Fruit fly (Drosophila melanogaster) whole organism, larva: ENCODE results near the gene Noc2.
A peak's percentile ranks its signal among the peaks of the same experiment; 100 is the strongest.

Experiments used
- noc ChIP-seq: fragments of 200-800 bp; sonication (Bioruptor generic); optimal IDR thresholded peaks from 3 replicates; lab custom pipeline; 2019; ENCODE audit warnings: missing biosample characterization, mild to moderate bottlenecking, missing genetic modification characterization, moderate library complexity

Noc2 gene

DNA sequence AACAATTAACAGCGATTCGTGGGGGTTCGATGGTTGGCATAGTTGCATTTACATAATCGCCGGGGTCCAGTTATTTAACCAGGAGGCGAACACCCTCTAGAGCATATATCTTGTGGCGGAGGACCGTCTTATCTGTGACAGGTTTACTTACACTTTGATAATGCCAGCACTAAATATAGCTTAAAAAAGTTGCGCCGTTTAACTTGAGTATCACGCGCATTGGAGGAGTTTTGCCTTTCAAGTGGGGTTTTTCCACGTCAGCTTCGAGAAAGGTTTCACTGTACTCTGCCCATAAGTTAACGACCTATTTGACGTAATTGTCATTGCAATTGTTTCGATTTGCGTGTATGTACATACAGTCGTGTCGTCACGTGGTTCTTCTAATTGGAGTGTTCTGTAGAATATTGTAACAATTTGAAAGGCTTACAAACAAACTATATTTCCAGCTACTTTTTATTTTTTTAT is 5.8 kb downstream of the Noc2 start:
- no peak for TF ChIP-seq noc

DNA sequence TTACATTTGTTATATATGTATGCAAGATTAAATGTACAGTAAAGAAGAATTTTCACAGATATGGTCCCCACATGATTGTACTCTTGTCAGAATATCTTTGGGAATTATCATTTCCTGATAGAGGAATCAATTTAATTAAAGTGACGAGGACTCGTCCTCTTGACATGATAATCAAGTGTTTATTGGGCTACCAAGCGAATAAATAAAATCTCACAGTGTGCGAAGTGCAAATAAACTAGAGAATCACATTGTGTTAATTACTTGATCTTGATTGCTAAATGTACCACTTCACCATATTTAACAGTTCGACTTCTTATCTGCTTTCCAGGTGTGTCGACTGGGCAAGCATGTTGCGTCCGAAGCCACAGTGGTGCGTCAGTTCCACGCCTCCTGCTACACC is 6.4 kb downstream of the Noc2 start:
- no peak for TF ChIP-seq noc

DNA sequence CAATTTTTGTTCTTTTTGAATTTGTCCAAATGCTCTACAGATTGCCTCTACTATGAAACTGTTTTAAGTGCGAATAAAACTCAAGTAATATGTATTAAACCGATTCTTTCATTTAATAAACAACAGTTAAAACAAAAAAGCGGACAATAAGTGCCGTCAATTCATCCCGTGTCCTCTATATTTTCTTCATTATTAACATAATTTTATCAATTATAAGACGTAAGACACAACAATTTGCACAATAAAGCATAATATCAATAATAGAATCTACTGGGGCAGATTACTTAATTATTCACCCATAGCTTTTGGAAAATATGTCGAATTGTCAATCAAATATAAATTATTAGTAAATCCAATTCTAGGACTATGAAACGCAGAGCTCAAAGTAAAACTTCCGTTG is 9.5 kb downstream of the Noc2 start, which contains the start of gene CG31627:
Gene CG31627, plus strand, starts transcription at position 301 of the 400 bp plus-strand sequence.
- no peak for TF ChIP-seq noc

DNA sequence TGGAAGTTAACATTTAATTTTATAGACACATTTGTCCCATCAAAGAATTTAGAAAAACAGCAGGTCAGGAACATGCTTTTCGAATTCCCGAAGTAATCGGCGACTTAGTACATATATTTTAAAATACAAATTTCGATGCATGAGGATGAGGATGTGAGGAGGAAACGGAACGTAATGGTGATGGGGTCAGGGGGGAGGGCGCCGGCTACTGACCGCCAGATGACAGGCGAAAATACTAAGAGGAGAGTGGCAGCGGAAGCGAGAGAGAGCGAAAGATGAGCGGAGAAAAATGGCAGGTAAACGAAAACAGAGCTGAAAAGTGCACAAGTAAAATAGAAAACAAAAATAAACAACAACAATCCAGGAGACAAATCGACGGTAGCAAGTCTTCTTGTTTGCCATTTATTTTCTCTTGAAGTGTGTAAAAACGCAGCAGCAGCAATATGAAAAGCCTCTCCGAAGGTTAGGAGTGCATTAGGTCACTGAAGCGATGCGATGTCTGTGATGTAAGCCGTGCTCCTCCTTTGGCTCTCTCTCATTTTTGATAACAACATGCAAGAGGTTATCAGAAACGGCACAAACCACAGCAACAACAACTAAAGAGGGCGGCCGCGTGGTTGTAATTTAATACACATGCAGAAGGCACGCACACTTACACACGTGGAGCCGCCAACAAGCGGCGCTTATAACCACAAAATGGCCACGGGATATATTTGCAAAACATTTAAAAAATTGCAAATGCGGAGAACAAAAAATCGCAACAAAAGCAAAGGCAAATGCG is 15.2 kb downstream of the Noc2 start:
- TF ChIP-seq noc: no peak

DNA sequence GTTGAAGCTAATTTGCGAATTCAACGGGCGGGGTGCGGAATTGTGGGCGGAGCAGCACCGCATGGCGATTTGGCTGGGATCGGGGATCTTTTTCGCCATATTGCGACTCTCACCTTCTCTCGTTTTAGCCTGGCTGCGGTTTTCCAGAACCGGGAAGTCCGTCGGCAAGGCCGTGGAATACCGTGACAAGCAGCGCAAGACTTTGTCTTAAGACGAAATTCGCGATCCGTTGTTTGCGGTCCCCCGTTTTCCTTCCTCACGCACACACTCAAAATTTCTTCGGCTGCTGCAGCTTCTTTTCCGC is 15.7 kb downstream of the Noc2 start:
- no peak for TF ChIP-seq noc

DNA sequence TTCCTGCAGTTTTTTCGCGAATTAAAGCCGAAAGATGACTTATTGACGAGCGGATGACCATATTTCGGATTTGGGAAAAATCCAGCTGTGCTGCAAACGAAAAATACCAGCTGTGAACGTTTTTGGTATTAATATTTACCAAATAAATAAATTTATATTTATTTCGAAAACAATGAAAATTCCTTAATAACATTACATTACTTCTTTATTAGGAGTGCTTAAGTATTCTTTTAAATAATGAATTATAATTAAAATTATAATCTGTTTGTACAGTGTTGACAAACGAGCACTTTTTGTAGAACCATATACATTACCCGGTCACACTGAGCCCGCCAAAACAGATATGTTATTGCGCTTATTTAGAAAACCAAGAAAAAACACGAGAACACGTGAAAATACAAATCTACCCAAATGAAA is 16.2 kb downstream of the Noc2 start, which contains the start of the genes bur and Mcm10:
Gene bur, minus strand, starts transcription at position 69 of the 417 bp plus-strand sequence.
Gene Mcm10, plus strand, starts transcription at position 319 of the 417 bp plus-strand sequence.
- no peak for TF ChIP-seq noc

DNA sequence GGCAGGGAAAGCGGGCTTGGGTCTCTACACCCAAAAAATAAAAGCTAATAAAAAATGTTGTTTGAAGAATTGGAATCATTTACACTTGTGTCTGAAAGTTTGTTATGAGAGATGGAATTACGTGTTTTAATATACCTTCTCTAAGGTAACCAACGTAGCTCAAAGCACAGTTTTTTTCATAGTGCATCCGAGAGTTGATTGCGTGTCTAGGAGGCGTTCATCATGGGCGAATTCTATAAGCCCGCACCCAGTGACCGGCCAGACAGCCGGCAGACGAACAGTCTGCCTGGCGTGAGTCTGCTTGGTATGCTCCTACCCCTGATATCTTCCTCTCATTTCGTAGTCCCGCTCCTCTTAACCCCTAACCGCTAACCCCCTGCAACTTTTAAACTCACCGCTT is 24.3 kb downstream of the Noc2 start:
- no peak for TF ChIP-seq noc

DNA sequence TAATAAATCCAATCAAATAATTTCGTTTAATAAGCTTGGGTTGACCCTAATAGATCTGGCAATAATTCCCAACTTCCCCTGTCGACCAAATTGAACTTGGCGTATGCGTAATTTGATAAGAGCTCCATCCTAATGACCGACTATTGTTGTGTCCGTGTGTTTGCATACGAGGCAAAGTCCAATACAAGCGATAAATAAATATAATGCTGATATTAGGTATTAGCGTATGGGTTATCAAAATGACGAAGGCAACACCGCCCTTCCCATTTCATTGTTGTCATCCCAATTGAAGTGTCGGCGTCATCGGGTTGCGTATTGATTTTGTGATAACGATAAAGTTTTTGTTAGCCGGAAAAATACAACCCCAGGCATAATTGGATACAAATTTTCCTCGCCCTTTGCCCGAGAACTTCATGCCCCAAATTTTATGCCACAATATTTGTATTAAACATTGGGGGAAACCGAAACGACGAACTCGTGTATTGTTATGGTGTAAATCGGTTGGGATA is 25.9 kb downstream of the Noc2 start:
- TF ChIP-seq noc: no peak

DNA sequence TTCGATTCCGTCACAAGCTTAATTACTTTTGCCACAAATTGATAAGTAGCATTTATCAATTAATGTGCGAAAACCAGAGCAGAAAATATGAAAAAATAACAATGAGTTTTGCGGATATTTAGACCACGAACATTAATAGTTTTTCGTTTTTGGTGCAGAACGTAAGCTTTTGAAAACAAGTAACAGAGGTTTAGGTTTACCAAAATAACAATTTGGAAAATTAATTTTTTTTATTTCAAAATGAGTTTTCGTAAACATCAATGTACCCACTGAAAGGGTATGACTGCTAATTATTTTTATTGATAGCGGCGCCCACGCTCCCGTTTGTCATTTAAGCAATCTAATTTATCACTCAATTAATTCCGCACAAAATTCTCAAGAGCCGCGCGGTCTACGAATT is 31.9 kb downstream of the Noc2 start:
- peak; percentile 48 for TF ChIP-seq noc

DNA sequence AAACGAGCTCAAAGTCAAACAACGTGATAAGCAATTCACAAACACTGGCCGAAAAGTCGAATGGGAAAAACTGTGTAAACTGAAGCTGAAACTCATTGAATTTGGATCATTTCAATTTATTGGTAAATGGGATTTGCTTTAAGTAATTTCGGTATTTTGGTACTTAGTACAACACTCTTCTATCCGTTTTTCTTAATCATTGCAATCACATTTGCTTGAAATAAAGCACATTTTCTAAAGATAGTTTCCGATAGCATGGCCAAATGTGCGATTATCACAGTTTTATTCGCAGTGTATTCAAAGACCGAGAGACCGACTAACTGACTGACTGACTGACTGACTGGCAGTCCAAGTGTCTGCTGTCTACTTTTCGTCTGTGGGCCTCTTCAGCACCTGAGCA is 33.1 kb downstream of the Noc2 start:
- peak; percentile 67 for TF ChIP-seq noc

DNA sequence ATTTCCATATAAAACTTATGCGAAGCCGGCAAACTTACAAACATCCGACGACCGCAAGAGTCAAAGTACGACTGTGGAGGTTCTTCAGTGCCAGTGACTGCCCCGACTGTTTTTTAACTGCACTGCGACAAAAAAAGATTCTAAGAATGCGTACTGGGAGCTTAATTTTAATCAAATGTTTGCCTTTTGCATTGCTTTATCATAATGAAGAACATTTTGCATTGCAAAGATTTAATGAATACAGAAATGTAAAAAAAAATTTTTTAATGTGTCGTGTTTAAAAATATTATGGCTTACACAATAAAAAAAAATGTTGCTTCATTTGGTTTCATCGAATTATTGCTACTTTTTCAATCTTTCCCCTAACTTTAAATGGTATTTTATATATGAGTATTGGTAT is 33.7 kb downstream of the Noc2 start:
- no peak for TF ChIP-seq noc

DNA sequence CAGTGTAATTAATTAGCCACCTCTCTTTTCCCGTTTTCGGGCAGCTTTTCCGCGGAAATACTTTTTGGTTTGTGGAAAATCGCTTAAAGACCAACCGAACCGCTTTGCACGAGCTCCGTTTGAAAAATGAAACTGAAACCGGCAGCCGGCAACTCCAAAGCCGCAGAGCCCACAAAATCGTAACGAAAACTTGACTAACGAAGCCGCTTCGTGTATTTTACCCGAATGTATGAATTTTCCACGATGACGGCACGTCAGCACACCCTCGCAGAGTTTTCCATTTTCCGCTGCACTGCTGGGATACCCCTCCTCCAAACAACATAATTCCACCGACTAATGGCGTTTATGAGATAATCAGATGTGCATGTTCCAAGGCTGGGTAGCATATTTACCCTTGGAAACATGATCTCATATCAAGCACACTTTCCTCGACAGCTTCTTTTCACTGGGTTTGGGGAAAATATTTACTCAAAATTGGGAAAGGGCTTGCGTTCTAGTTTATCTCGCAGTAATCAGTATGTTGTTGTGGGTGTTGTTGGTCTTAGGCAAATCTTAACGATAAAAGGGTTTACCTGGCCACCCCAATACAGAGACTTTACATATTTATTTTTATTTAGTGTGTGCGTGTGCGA is 35.3 kb downstream of the Noc2 start, which contains the start of gene Ret:
Gene Ret, minus strand, starts transcription at position 130 of the 632 bp plus-strand sequence.
- no peak for TF ChIP-seq noc

DNA sequence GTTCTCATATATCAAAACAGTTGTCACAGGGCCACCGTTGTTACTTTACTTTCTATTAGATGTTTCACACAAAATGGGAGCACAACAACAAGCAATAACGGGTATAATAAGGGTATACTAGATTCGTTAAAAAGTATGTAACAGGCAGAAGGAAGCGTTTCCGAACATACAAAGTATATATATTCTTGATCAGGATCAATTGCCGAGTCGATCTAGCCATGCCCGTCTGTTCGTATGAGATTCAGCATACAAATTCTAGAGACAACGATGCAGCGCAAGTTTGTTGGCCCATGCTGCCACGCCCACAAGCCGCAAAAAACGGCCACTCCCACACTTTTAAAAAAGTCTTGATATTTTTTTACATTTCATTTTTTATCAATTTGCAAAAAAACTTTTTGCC is 36.8 kb downstream of the Noc2 start, which contains the start of gene CG31624:
Gene CG31624, minus strand, starts transcription at position 101 of the 400 bp plus-strand sequence.
- no peak for TF ChIP-seq noc

DNA sequence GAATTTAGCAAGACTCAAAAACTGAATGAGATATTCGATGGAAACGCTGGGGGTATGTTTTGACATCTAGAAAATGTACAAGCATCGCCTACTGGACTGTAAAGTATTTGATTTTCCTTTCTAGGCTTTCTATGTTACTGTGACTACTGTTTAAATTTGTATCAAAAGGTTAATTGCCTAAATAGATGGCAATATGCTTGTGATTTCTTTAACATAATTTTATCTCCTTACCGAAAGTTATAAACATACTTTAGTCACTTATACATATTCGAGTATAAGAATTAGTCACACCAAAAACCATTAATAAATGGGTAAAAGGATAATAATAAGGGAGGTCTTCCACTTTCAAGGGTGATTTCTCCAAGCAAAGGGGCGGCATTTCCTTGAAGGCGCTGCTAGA is 39.3 kb downstream of the Noc2 start, which contains the start of gene CG31988:
Gene CG31988, minus strand, starts transcription at position 101 of the 400 bp plus-strand sequence.
- no peak for TF ChIP-seq noc

DNA sequence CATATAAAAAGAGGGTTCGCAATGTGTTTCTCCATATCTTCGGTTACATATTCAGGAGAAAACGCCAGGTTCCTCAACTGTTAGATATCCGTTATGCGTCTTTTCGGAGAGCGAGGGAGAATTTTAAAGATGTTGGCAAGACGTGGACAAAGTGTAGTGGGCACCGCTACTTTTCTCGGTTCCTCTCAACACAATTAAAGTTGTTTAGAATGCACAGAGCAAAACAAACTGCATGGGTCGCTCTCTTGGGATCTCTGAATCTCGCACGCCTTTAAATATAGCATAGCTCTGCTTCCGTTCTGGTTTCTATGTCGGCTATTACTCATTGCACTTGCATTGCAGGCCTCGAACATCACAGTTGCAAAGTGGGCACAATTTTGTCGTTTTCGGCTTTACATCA is 42.8 kb downstream of the Noc2 start, which contains the start of gene clumsy:
Gene clumsy, plus strand, starts transcription at position 301 of the 400 bp plus-strand sequence.
- no peak for TF ChIP-seq noc

DNA sequence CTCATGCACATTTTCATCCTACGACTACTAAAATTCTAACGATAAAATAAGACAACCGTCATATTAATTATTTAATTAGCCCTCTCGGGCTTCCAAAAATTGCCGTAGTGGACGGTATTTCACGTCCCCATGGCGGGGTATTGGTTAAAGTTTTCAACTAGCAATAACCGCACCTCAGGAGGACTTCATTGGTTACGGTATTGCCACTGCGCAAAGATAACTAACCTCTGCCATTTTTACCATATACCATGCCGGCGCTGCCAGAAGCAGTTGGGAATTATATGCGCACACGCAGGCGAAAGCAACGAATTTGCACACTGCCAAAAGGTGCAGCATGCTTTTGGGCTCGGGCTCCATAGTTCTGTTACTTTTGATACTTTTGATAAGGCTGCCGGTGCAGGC is 51.5 kb downstream of the Noc2 start:
- TF ChIP-seq noc: no peak
